Fruit fly (Drosophila melanogaster) whole organism, pupa: ENCODE results near the gene CG4730.
A peak's percentile ranks its signal among the peaks of the same experiment; 100 is the strongest.

Experiments
- CG10348 ChIP-seq: fragments of 200-800 bp; sonication (Bioruptor generic); IDR thresholded peaks from 2 replicates; pipeline ENCODE4 v1.3.6; 2022; ENCODE audit warnings: missing biosample characterization, missing genetic modification characterization
- CG12605 ChIP-seq: fragments of 200-800 bp; sonication (Bioruptor generic); IDR thresholded peaks from 2 replicates; pipeline ENCODE4 v1.3.6; 2022; ENCODE audit warnings: missing biosample characterization, missing genetic modification characterization
- CG13204 ChIP-seq: fragments of 200-800 bp; sonication (Bioruptor generic); optimal IDR thresholded peaks from 2 replicates; lab custom pipeline; 2018; ENCODE audit warnings: missing biosample characterization, mild to moderate bottlenecking, missing genetic modification characterization, moderate library complexity
- CG14655 ChIP-seq: fragments of 200-800 bp; sonication (Bioruptor generic); optimal IDR thresholded peaks from 3 replicates; lab custom pipeline; 2017; ENCODE audit warnings: mild to moderate bottlenecking, missing biosample characterization, missing genetic modification reagents, missing genetic modification characterization
- CG15710 ChIP-seq: fragments of 200-800 bp; sonication (Bioruptor generic); optimal IDR thresholded peaks from 2 replicates; lab custom pipeline; 2018; ENCODE audit warnings: missing biosample characterization, mild to moderate bottlenecking, missing genetic modification characterization, moderate library complexity
- CG17806 ChIP-seq: fragments of 200-800 bp; sonication (Bioruptor generic); optimal IDR thresholded peaks from 2 replicates; lab custom pipeline; 2018; ENCODE audit warnings: missing biosample characterization, mild to moderate bottlenecking, missing genetic modification characterization, moderate library complexity
- CG32121 ChIP-seq: fragments of 200-800 bp; sonication (Bioruptor generic); IDR thresholded peaks from 2 replicates; pipeline ENCODE4 v1.3.6; 2022; ENCODE audit warnings: missing biosample characterization, missing genetic modification characterization
- CG34367 ChIP-seq: fragments of 200-800 bp; sonication (Bioruptor generic); optimal IDR thresholded peaks from 2 replicates; lab custom pipeline; 2018; ENCODE audit warnings: missing biosample characterization, mild to moderate bottlenecking, missing genetic modification characterization
- CG4496 ChIP-seq: fragments of 200-800 bp; sonication (Bioruptor generic); IDR thresholded peaks from 3 replicates; pipeline ENCODE4 v1.3.6; 2022; ENCODE audit warnings: missing biosample characterization, missing genetic modification characterization
- CG8159 ChIP-seq: fragments of 200-800 bp; sonication (Bioruptor generic); optimal IDR thresholded peaks from 3 replicates; lab custom pipeline; 2018; ENCODE audit warnings: missing biosample characterization, mild to moderate bottlenecking, missing genetic modification characterization, moderate library complexity
- CG8301 ChIP-seq: fragments of 200-800 bp; sonication (Bioruptor generic); optimal IDR thresholded peaks from 2 replicates; lab custom pipeline; 2018; ENCODE audit warnings: missing biosample characterization, mild to moderate bottlenecking, missing genetic modification characterization
- CG9948 ChIP-seq: fragments of 200-800 bp; sonication (Bioruptor generic); optimal IDR thresholded peaks from 2 replicates; lab custom pipeline; 2018; ENCODE audit warnings: missing biosample characterization, mild to moderate bottlenecking, missing genetic modification characterization, moderate library complexity
- D1 ChIP-seq: fragments of 200-800 bp; sonication (Bioruptor generic); optimal IDR thresholded peaks from 2 replicates; lab custom pipeline; 2018; ENCODE audit warnings: missing biosample characterization, mild to moderate bottlenecking, missing genetic modification characterization, moderate library complexity
- EcR ChIP-seq: fragments of 200-800 bp; sonication (Bioruptor generic); optimal IDR thresholded peaks from 3 replicates; lab custom pipeline; 2019; ENCODE audit warnings: missing biosample characterization, missing genetic modification characterization, mild to moderate bottlenecking, moderate library complexity, missing genetic modification reagents
- Ets98B ChIP-seq: fragments of 200-800 bp; sonication (Bioruptor generic); IDR thresholded peaks from 2 replicates; pipeline ENCODE4 v1.3.6; 2022; ENCODE audit warnings: missing biosample characterization, missing genetic modification characterization
- Pif1A ChIP-seq: fragments of 200-800 bp; sonication (Bioruptor generic); optimal IDR thresholded peaks from 3 replicates; lab custom pipeline; 2016; ENCODE audit warnings: missing biosample characterization, missing genetic modification characterization
- Pif1B ChIP-seq: fragments of 200-800 bp; sonication (Bioruptor generic); optimal IDR thresholded peaks from 3 replicates; lab custom pipeline; 2016; ENCODE audit warnings: missing biosample characterization, missing genetic modification characterization
- Snoo ChIP-seq: fragments of 200-800 bp; sonication (Bioruptor generic); optimal IDR thresholded peaks from 3 replicates; lab custom pipeline; 2017; ENCODE audit warnings: missing biosample characterization, mild to moderate bottlenecking, missing genetic modification characterization, inconsistent platforms
- fd96Ca ChIP-seq: fragments of 200-800 bp; sonication (Bioruptor generic); IDR thresholded peaks from 3 replicates; pipeline ENCODE4 v1.3.6; 2022; ENCODE audit warnings: missing biosample characterization, missing genetic modification characterization
- gl ChIP-seq: fragments of 200-800 bp; sonication (Bioruptor generic); optimal IDR thresholded peaks from 2 replicates; lab custom pipeline; 2018; ENCODE audit warnings: missing biosample characterization, mild to moderate bottlenecking, missing genetic modification characterization
- rn ChIP-seq: fragments of 200-800 bp; sonication (Bioruptor generic); IDR thresholded peaks from 2 replicates; pipeline ENCODE4 v1.3.6; 2022; ENCODE audit warnings: missing biosample characterization, missing genetic modification characterization

Gene CG4730

dm6 chr3R:25680528-25680927, 2.0 kb upstream of the CG4730 start, which contains the start of the genes CG4743 and Idh3g:
TSS of gene CG4743 (minus strand) at chr3R:25680550.
TSS of gene Idh3g (plus strand) at chr3R:25680845.
- TF ChIP-seq gl (peak; percentile 82), rn (GFP tag; lab: Robert Waterston, UW) (peak; percentile 80), CG8301 (tag; lab: Kevin White, UChicago) (peak; percentile 93), CG32121 (GFP tag; lab: Robert Waterston, UW) (peak; percentile 94), D1 (tag; lab: Kevin White, UChicago) (peak; percentile 76), fd96Ca (GFP tag; lab: Robert Waterston, UW) (peak; percentile 86), CG13204 (no peak), Pif1B (peak; percentile 93), Ets98B (GFP tag; lab: Robert Waterston, UW) (peak; percentile 94), CG10348 (GFP tag; lab: Robert Waterston, UW) (peak; percentile 80), CG12605 (GFP tag; lab: Robert Waterston, UW) (peak; percentile 95), Pif1A (GFP tag; lab: Kevin White, UChicago) (peak; percentile 92), CG34367 (tag; lab: Kevin White, UChicago) (peak; percentile 94), EcR (no peak), CG8159 (peak; percentile 96), CG15710 (peak; percentile 96), CG14655 (peak; percentile 94), CG4496 (GFP tag; lab: Robert Waterston, UW) (peak; percentile 95), Snoo (tag; lab: Kevin White, UChicago) (peak; percentile 95), CG9948 (tag; lab: Kevin White, UChicago) (peak; percentile 96), CG17806 (tag; lab: Kevin White, UChicago) (peak; percentile 96)

dm6 chr3R:25665509-25665908, 13.0 kb downstream of the CG4730 start, which contains the start of gene Lgr3:
TSS of gene Lgr3 (plus strand) at chr3R:25665809.
- no peak for TF ChIP-seq D1 (tag; lab: Kevin White, UChicago)
- no peak for TF ChIP-seq CG15710
- no peak for TF ChIP-seq CG12605 (GFP tag; lab: Robert Waterston, UW)
- no peak for TF ChIP-seq CG14655
- TF ChIP-seq rn (GFP tag; lab: Robert Waterston, UW), result no peak
- no peak for TF ChIP-seq CG8159
- TF ChIP-seq CG9948 (tag; lab: Kevin White, UChicago), result no peak

dm6 chr3R:25662358-25662757, 16.1 kb downstream of the CG4730 start:
- TF ChIP-seq CG14655 (no peak), Pif1A (GFP tag; lab: Kevin White, UChicago) (no peak), CG9948 (tag; lab: Kevin White, UChicago) (no peak), fd96Ca (GFP tag; lab: Robert Waterston, UW) (no peak), CG15710 (no peak), CG17806 (tag; lab: Kevin White, UChicago) (no peak), D1 (tag; lab: Kevin White, UChicago) (no peak), CG10348 (GFP tag; lab: Robert Waterston, UW) (no peak), CG12605 (GFP tag; lab: Robert Waterston, UW) (no peak), Pif1B (no peak), CG4496 (GFP tag; lab: Robert Waterston, UW) (no peak), CG34367 (tag; lab: Kevin White, UChicago) (no peak), rn (GFP tag; lab: Robert Waterston, UW) (no peak), Snoo (tag; lab: Kevin White, UChicago) (no peak), EcR (no peak), CG8301 (tag; lab: Kevin White, UChicago) (no peak), gl (no peak), CG8159 (no peak)

dm6 chr3R:25661531-25662193, 16.8 kb downstream of the CG4730 start, which contains the start of gene RASSF8:
TSS of gene RASSF8 (plus strand) at chr3R:25661795.
- TF ChIP-seq gl, result no peak
- TF ChIP-seq fd96Ca (GFP tag; lab: Robert Waterston, UW), result peak; percentile 17; the same call in 1 of the 3 replicates
- TF ChIP-seq Pif1A (GFP tag; lab: Kevin White, UChicago), result peak; percentile 1
- peak; percentile 11 for TF ChIP-seq Pif1B
- TF ChIP-seq CG13204, result no peak
- peak; percentile 23 for TF ChIP-seq CG8301 (tag; lab: Kevin White, UChicago)

- TF ChIP-seq CG8159 (peak; percentile 5), Snoo (tag; lab: Kevin White, UChicago) (no peak), fd96Ca (GFP tag; lab: Robert Waterston, UW) (0 out of 3 replicates have a peak, but pooled peaks have one; percentile 19)
- TF ChIP-seq, all 21 proteins: peak for 2
These were observed 17.4 kb downstream of the CG4730 start, which contains the start of gene Tnks for dm6 chr3R:25660985-25661530. TSS of gene Tnks (minus strand) at chr3R:25661286.

dm6 chr3R:25659857-25660417, 18.5 kb downstream of the CG4730 start:
- no peak for TF ChIP-seq fd96Ca (GFP tag; lab: Robert Waterston, UW)
- TF ChIP-seq CG4496 (GFP tag; lab: Robert Waterston, UW), result no peak
- no peak for TF ChIP-seq Pif1B
- no peak for TF ChIP-seq CG13204
- no peak for TF ChIP-seq CG34367 (tag; lab: Kevin White, UChicago)
- TF ChIP-seq CG9948 (tag; lab: Kevin White, UChicago), result no peak
- TF ChIP-seq Ets98B (GFP tag; lab: Robert Waterston, UW), result no peak
- TF ChIP-seq EcR, result no peak
- no peak for TF ChIP-seq D1 (tag; lab: Kevin White, UChicago)
- no peak for TF ChIP-seq rn (GFP tag; lab: Robert Waterston, UW)
- TF ChIP-seq CG12605 (GFP tag; lab: Robert Waterston, UW), result no peak
- TF ChIP-seq Pif1A (GFP tag; lab: Kevin White, UChicago), result no peak
